Fruit fly (Drosophila melanogaster) whole organism, prepupa: ENCODE measurements around the gene CG15465.

Experiments used
- Blimp-1 ChIP-seq: fragments of 200-800 bp; sonication (Bioruptor generic); optimal IDR thresholded peaks from 3 replicates; lab custom pipeline; 2017; ENCODE audit warnings: missing biosample characterization, missing genetic modification characterization, mild to moderate bottlenecking, moderate library complexity, missing genetic modification reagents
- CG10631 ChIP-seq: fragments of 200-800 bp; sonication (Bioruptor generic); optimal IDR thresholded peaks from 2 replicates; lab custom pipeline; 2016; ENCODE audit warnings: missing biosample characterization, missing genetic modification characterization
- CG11294 ChIP-seq: fragments of 200-800 bp; sonication (Bioruptor generic); IDR thresholded peaks from 2 replicates; pipeline ENCODE4 v1.3.6; 2022; ENCODE audit warnings: missing biosample characterization, missing genetic modification characterization
- CG15336 ChIP-seq: fragments of 200-800 bp; sonication (Bioruptor generic); IDR thresholded peaks from 2 replicates; pipeline ENCODE4 v1.3.6; 2022; ENCODE audit warnings: missing biosample characterization, missing genetic modification characterization
- CG1621 ChIP-seq: fragments of 200-800 bp; sonication (Bioruptor generic); optimal IDR thresholded peaks from 3 replicates; lab custom pipeline; 2018; ENCODE audit warnings: missing biosample characterization, mild to moderate bottlenecking, missing genetic modification characterization
- CG16779 ChIP-seq: fragments of 200-800 bp; sonication (Bioruptor generic); optimal IDR thresholded peaks from 3 replicates; lab custom pipeline; 2017; ENCODE audit warnings: missing biosample characterization, mild to moderate bottlenecking, missing genetic modification characterization
- CG31627 ChIP-seq: fragments of 200-800 bp; sonication (Bioruptor generic); optimal IDR thresholded peaks from 3 replicates; lab custom pipeline; 2016; ENCODE audit warnings: missing biosample characterization, missing genetic modification characterization
- CG32006 ChIP-seq: fragments of 200-800 bp; sonication (Bioruptor generic); optimal IDR thresholded peaks from 3 replicates; lab custom pipeline; 2017; ENCODE audit warnings: missing biosample characterization, mild to moderate bottlenecking, missing genetic modification characterization
- CG6163 ChIP-seq: fragments of 200-800 bp; sonication (Bioruptor generic); IDR thresholded peaks from 3 replicates; pipeline ENCODE4 v1.3.6; 2022; ENCODE audit warnings: missing biosample characterization, missing genetic modification characterization
- CG6792 ChIP-seq: fragments of 200-800 bp; sonication (Bioruptor generic); optimal IDR thresholded peaks from 3 replicates; lab custom pipeline; 2016; ENCODE audit warnings: missing biosample characterization, missing genetic modification characterization
- CG6808 ChIP-seq: fragments of 200-800 bp; sonication (Bioruptor generic); optimal IDR thresholded peaks from 3 replicates; lab custom pipeline; 2017; ENCODE audit warnings: missing biosample characterization, missing genetic modification characterization, mild to moderate bottlenecking, moderate library complexity, missing genetic modification reagents
- CG6854 ChIP-seq: fragments of 200-800 bp; sonication (Bioruptor generic); optimal IDR thresholded peaks from 2 replicates; lab custom pipeline; 2017; ENCODE audit warnings: missing biosample characterization, mild to moderate bottlenecking, missing genetic modification characterization
- CG7368 ChIP-seq: fragments of 200-800 bp; sonication (Bioruptor generic); optimal IDR thresholded peaks from 3 replicates; lab custom pipeline; 2016; ENCODE audit warnings: missing biosample characterization, missing genetic modification characterization
- CG8119 ChIP-seq: fragments of 200-800 bp; sonication (Bioruptor generic); IDR thresholded peaks from 3 replicates; pipeline ENCODE4 v1.3.6; 2022; ENCODE audit warnings: missing biosample characterization, missing genetic modification characterization
- CG8632 ChIP-seq: fragments of 200-800 bp; sonication (Bioruptor generic); optimal IDR thresholded peaks from 3 replicates; lab custom pipeline; 2016; ENCODE audit warnings: missing biosample characterization, missing genetic modification characterization
- Eip75B ChIP-seq: fragments of 200-800 bp; sonication (Bioruptor generic); optimal IDR thresholded peaks from 3 replicates; lab custom pipeline; 2016; ENCODE audit warnings: missing biosample characterization, missing genetic modification characterization
- Eip78C ChIP-seq: fragments of 200-800 bp; sonication (Bioruptor generic); peaks from one replicate; lab custom pipeline; 2016; ENCODE audit warnings: missing biosample characterization, missing genetic modification characterization
- Eip93F ChIP-seq: fragments of 200-800 bp; sonication (Bioruptor generic); optimal IDR thresholded peaks from 2 replicates; lab custom pipeline; 2016; ENCODE audit warnings: missing biosample characterization, mild to moderate bottlenecking, missing genetic modification characterization
- Ets21C ChIP-seq: fragments of 200-800 bp; sonication (Bioruptor generic); optimal IDR thresholded peaks from 3 replicates; lab custom pipeline; 2016; ENCODE audit warnings: missing biosample characterization, missing genetic modification characterization
- Ets96B ChIP-seq: fragments of 200-800 bp; optimal IDR thresholded peaks from 2 replicates; lab custom pipeline; 2019; ENCODE audit warnings: missing biosample characterization, mild to moderate bottlenecking, missing genetic modification characterization, moderate library complexity
- Gug ChIP-seq: fragments of 200-800 bp; sonication (Bioruptor generic); IDR thresholded peaks from 2 replicates; pipeline ENCODE4 v1.3.6; 2022; ENCODE audit warnings: missing biosample characterization, missing genetic modification characterization
- Hr38 ChIP-seq: sonication (Bioruptor generic); optimal IDR thresholded peaks from 2 replicates; lab custom pipeline; 2016; ENCODE audit warnings: missing biosample characterization, missing genetic modification characterization
- Hr39 ChIP-seq: fragments of 200-800 bp; sonication (Bioruptor generic); optimal IDR thresholded peaks from 2 replicates; lab custom pipeline; 2016; ENCODE audit warnings: missing biosample characterization, missing genetic modification characterization
- Hr4 ChIP-seq: fragments of 200-800 bp; sonication (Bioruptor generic); optimal IDR thresholded peaks from 3 replicates; lab custom pipeline; 2016; ENCODE audit warnings: missing biosample characterization, missing genetic modification characterization
- Lpt ChIP-seq: fragments of 200-800 bp; sonication (Bioruptor generic); optimal IDR thresholded peaks from 3 replicates; lab custom pipeline; 2016; ENCODE audit warnings: missing biosample characterization, missing genetic modification characterization
- Met ChIP-seq: fragments of 200-800 bp; sonication (Bioruptor generic); optimal IDR thresholded peaks from 3 replicates; lab custom pipeline; 2016; ENCODE audit warnings: missing biosample characterization, missing genetic modification characterization
- OdsH ChIP-seq: fragments of 200-800 bp; sonication (Bioruptor generic); optimal IDR thresholded peaks from 3 replicates; lab custom pipeline; 2016; ENCODE audit warnings: missing biosample characterization, missing genetic modification characterization
- Smox ChIP-seq: fragments of 200-800 bp; sonication (Bioruptor generic); optimal IDR thresholded peaks from 3 replicates; lab custom pipeline; 2016; ENCODE audit warnings: missing biosample characterization, missing genetic modification characterization
- Sox102F ChIP-seq: fragments of 200-800 bp; sonication (Bioruptor generic); optimal IDR thresholded peaks from 2 replicates; lab custom pipeline; 2016; ENCODE audit warnings: missing biosample characterization, mild to moderate bottlenecking, missing genetic modification characterization
- Sox14 ChIP-seq: fragments of 200-800 bp; sonication (Bioruptor generic); optimal IDR thresholded peaks from 3 replicates; lab custom pipeline; 2016; ENCODE audit warnings: missing biosample characterization, missing genetic modification characterization
- achi ChIP-seq: fragments of 200-800 bp; sonication (Bioruptor generic); optimal IDR thresholded peaks from 3 replicates; lab custom pipeline; 2016; ENCODE audit warnings: missing biosample characterization, missing genetic modification characterization
- acj6 ChIP-seq: fragments of 200-800 bp; sonication (Bioruptor generic); optimal IDR thresholded peaks from 3 replicates; lab custom pipeline; 2016; ENCODE audit warnings: missing biosample characterization, missing genetic modification characterization
- cyc ChIP-seq: fragments of 200-800 bp; sonication (Bioruptor generic); optimal IDR thresholded peaks from 3 replicates; lab custom pipeline; 2016; ENCODE audit warnings: missing biosample characterization, missing genetic modification characterization
- dac ChIP-seq: fragments of 200-800 bp; sonication (Bioruptor generic); optimal IDR thresholded peaks from 2 replicates; lab custom pipeline; 2017; ENCODE audit warnings: missing biosample characterization, mild to moderate bottlenecking, missing genetic modification characterization
- esn ChIP-seq: fragments of 200-800 bp; sonication (Bioruptor generic); optimal IDR thresholded peaks from 2 replicates; lab custom pipeline; 2016; ENCODE audit warnings: missing biosample characterization, mild to moderate bottlenecking, missing genetic modification characterization, moderate library complexity
- fd59A ChIP-seq: fragments of 200-800 bp; sonication (Bioruptor generic); optimal IDR thresholded peaks from 2 replicates; lab custom pipeline; 2017; ENCODE audit warnings: missing biosample characterization, mild to moderate bottlenecking, missing genetic modification characterization, missing genetic modification reagents
- fd85E ChIP-seq: fragments of 200-800 bp; sonication (Bioruptor generic); optimal IDR thresholded peaks from 3 replicates; lab custom pipeline; 2016; ENCODE audit warnings: missing biosample characterization, missing genetic modification characterization
- net ChIP-seq: fragments of 200-800 bp; sonication (Bioruptor generic); optimal IDR thresholded peaks from 3 replicates; lab custom pipeline; 2016; ENCODE audit warnings: missing biosample characterization, missing genetic modification characterization
- pdm3 ChIP-seq: fragments of 200-800 bp; sonication (Bioruptor generic); optimal IDR thresholded peaks from 3 replicates; lab custom pipeline; 2016; ENCODE audit warnings: missing biosample characterization, missing genetic modification characterization
- salr ChIP-seq, 2 experiments: fragments of 200-800 bp; sonication (Bioruptor generic); optimal IDR thresholded peaks; 3 replicates each; lab custom pipeline; 2016 to 2018; ENCODE audit warnings: missing biosample characterization in 2 of 2, missing genetic modification characterization in 2 of 2, mild to moderate bottlenecking in 1 of 2
- ss ChIP-seq, 2 experiments: fragments of 200-800 bp; sonication (Bioruptor generic); optimal IDR thresholded peaks; 2 replicates in 1 of 2; 3 replicates in 1 of 2; lab custom pipeline; 2017 to 2018; ENCODE audit warnings: mild to moderate bottlenecking in 2 of 2, missing biosample characterization in 2 of 2, missing genetic modification characterization in 2 of 2, moderate library complexity in 1 of 2
- svp ChIP-seq: fragments of 200-800 bp; sonication (Bioruptor generic); peaks from one replicate; lab custom pipeline; 2016; ENCODE audit warnings: missing biosample characterization, missing genetic modification characterization
- topi ChIP-seq: fragments of 200-800 bp; sonication (Bioruptor generic); optimal IDR thresholded peaks from 3 replicates; lab custom pipeline; 2016; ENCODE audit warnings: missing biosample characterization, missing genetic modification characterization
- vri ChIP-seq: fragments of 200-800 bp; sonication (Bioruptor generic); optimal IDR thresholded peaks from 3 replicates; lab custom pipeline; 2016; ENCODE audit warnings: missing biosample characterization, mild to moderate bottlenecking, missing genetic modification characterization

The CG15465 gene

dm6 chrX:5052994-5053393, 32.6 kb upstream of the CG15465 start (continued):
- TF ChIP-seq CG16779 = peak; percentile 72
- TF ChIP-seq topi = peak; percentile 34
- TF ChIP-seq CG15336 (GFP tag; lab: Robert Waterston, UW) = peak; percentile 47
- TF ChIP-seq Ets96B (tag; lab: Kevin White, UChicago) = peak; percentile 69
- no peak for TF ChIP-seq CG6792
- peak; percentile 91 for TF ChIP-seq CG6808 (GFP tag; lab: Kevin White, UChicago)
- TF ChIP-seq CG1621 (tag; lab: Kevin White, UChicago) = peak; percentile 80

- TF ChIP-seq Eip93F (no peak), Eip78C (GFP tag; lab: Kevin White, UChicago) (peak; percentile 23), CG7368 (GFP tag; lab: Kevin White, UChicago) (no peak), CG1621 (tag; lab: Kevin White, UChicago) (no peak), net (GFP tag; lab: Kevin White, UChicago) (no peak), Hr4 (GFP tag; lab: Kevin White, UChicago) (no peak), CG6854 (GFP tag; lab: Kevin White, UChicago) (no peak), CG8119 (GFP tag; lab: Robert Waterston, UW) (no peak)
- TF ChIP-seq, all 60 proteins: peak for 1
These were observed 30.5 kb upstream of the CG15465 start for dm6 chrX:5055011-5055410.

dm6 chrX:5056076-5056475, 29.5 kb upstream of the CG15465 start:
- TF ChIP-seq Hr38 (no peak), fd59A (no peak), vri (peak; percentile 7), CG8119 (GFP tag; lab: Robert Waterston, UW) (no peak), CG6808 (GFP tag; lab: Kevin White, UChicago) (no peak), CG11294 (no peak), pdm3 (GFP tag; lab: Kevin White, UChicago) (peak; percentile 0), Ets21C (GFP tag; lab: Kevin White, UChicago) (no peak), Blimp-1 (GFP tag; lab: Kevin White, UChicago) (no peak), CG7368 (GFP tag; lab: Kevin White, UChicago) (no peak), Smox (GFP tag; lab: Kevin White, UChicago) (no peak), CG10631 (GFP tag; lab: Kevin White, UChicago) (no peak)

dm6 chrX:5058688-5059087, 26.9 kb upstream of the CG15465 start:
- peak; percentile 27 for TF ChIP-seq pdm3 (GFP tag; lab: Kevin White, UChicago)
- TF ChIP-seq CG8632 (GFP tag; lab: Kevin White, UChicago) = no peak
- TF ChIP-seq Ets21C (GFP tag; lab: Kevin White, UChicago) = no peak
- no peak for TF ChIP-seq Eip75B
- peak; percentile 27 for TF ChIP-seq cyc (GFP tag; lab: Kevin White, UChicago)
- no peak for TF ChIP-seq Hr38
- no peak for TF ChIP-seq svp
- no peak for TF ChIP-seq CG6854 (GFP tag; lab: Kevin White, UChicago)
- TF ChIP-seq CG11294 = peak; percentile 54; the same call in 1 of the 2 replicates
- TF ChIP-seq salr (GFP tag; optimal IDR thresholded peaks at IDR 0.05; lab: Kevin White, UChicago) = no peak
- TF ChIP-seq CG8119 (GFP tag; lab: Robert Waterston, UW) = 0 out of 3 replicates have a peak, but pooled peaks have one; percentile 34
- TF ChIP-seq acj6 (GFP tag; lab: Kevin White, UChicago) = peak; percentile 1
- no peak for TF ChIP-seq Lpt (GFP tag; lab: Kevin White, UChicago)
- TF ChIP-seq Met (GFP tag; lab: Kevin White, UChicago) = peak; percentile 18
- TF ChIP-seq dac (GFP tag; lab: Kevin White, UChicago) = no peak
- TF ChIP-seq CG16779 = no peak
- no peak for TF ChIP-seq Sox14 (GFP tag; lab: Kevin White, UChicago)
- peak; percentile 25; the same call in 1 of the 2 replicates for TF ChIP-seq Gug (GFP tag; lab: Robert Waterston, UW)
- TF ChIP-seq Smox (GFP tag; lab: Kevin White, UChicago) = peak; percentile 4
- peak; percentile 50; the same call in 1 of the 2 replicates for TF ChIP-seq CG15336 (GFP tag; lab: Robert Waterston, UW)
- peak; percentile 46 for TF ChIP-seq Eip78C (GFP tag; lab: Kevin White, UChicago)
- TF ChIP-seq topi = peak; percentile 1
- TF ChIP-seq CG6163 (GFP tag; lab: Robert Waterston, UW) = peak; percentile 59; the same call in 1 of the 3 replicates
- peak; percentile 39 for TF ChIP-seq esn
- peak; percentile 24 for TF ChIP-seq achi (GFP tag; lab: Kevin White, UChicago)
- peak; percentile 48 for TF ChIP-seq Hr39 (GFP tag; lab: Kevin White, UChicago)
- TF ChIP-seq Blimp-1 (GFP tag; lab: Kevin White, UChicago) = no peak
- TF ChIP-seq CG32006 = peak; percentile 38
- peak; percentile 10 for TF ChIP-seq Sox102F (GFP tag; lab: Kevin White, UChicago)
- TF ChIP-seq ss (GFP tag; optimal IDR thresholded peaks at IDR 0.05; lab: Kevin White, UChicago) = no peak
- peak; percentile 43 for TF ChIP-seq CG31627 (GFP tag; lab: Kevin White, UChicago)
- no peak for TF ChIP-seq CG6808 (GFP tag; lab: Kevin White, UChicago)
- TF ChIP-seq OdsH = peak; percentile 42
- TF ChIP-seq fd85E (GFP tag; lab: Kevin White, UChicago) = no peak
